Worm (Caenorhabditis elegans) whole organism, early embryonic: ENCODE measurements around the gene F26F2.1.
"Not testable (repeated sequence)": the region's sequence is repeated elsewhere in the genome, so short reads cannot be mapped to it uniquely, and the experiment has no call there.

ENCODE experiments used
- B0310.2 ChIP-seq: sonication (generic microtip); optimal IDR thresholded peaks from 2 replicates; lab custom pipeline; 2016; ENCODE audit warnings: mild to moderate bottlenecking, missing genetic modification characterization, missing compliant biosample characterization
- F13C5.2 ChIP-seq: sonication (generic microtip); optimal IDR thresholded peaks from 2 replicates; lab custom pipeline; 2017; ENCODE audit warnings: mild to moderate bottlenecking, missing genetic modification characterization, inconsistent platforms, missing compliant biosample characterization
- aly-1 ChIP-seq: sonication (generic microtip); optimal IDR thresholded peaks from 2 replicates; lab custom pipeline; 2016; ENCODE audit warnings: missing genetic modification characterization, missing compliant biosample characterization
- ama-1 ChIP-seq: fragments of 150-350 bp; optimal IDR thresholded peaks from 2 replicates; lab custom pipeline; 2014
- ceh-13 ChIP-seq: fragments of 200-800 bp; sonication (Bioruptor generic); optimal IDR thresholded peaks from 2 replicates; lab custom pipeline; 2018; ENCODE audit warnings: mild to moderate bottlenecking, missing genetic modification characterization, missing compliant biosample characterization
- ceh-36 ChIP-seq: sonication (generic microtip); optimal IDR thresholded peaks from 2 replicates; lab custom pipeline; 2016; ENCODE audit warnings: missing genetic modification characterization, inconsistent platforms, missing compliant biosample characterization
- ets-7 ChIP-seq: sonication (generic microtip); optimal IDR thresholded peaks from 2 replicates; lab custom pipeline; 2016; ENCODE audit warnings: missing genotype, missing genetic modification characterization, missing compliant biosample characterization
- flt-1 ChIP-seq: fragments of 200-800 bp; sonication (Bioruptor generic); IDR thresholded peaks from 2 replicates; pipeline ENCODE4 v1.3.6; 2022; ENCODE audit warnings: missing genetic modification characterization, missing compliant biosample characterization
- hmbx-1 ChIP-seq: sonication (generic microtip); optimal IDR thresholded peaks from 2 replicates; lab custom pipeline; 2016; ENCODE audit warnings: mild to moderate bottlenecking, missing genetic modification characterization, missing compliant biosample characterization
- hmg-4 ChIP-seq: fragments of 200-800 bp; sonication (Bioruptor generic); optimal IDR thresholded peaks from 2 replicates; lab custom pipeline; 2018; ENCODE audit warnings: mild to moderate bottlenecking, missing genetic modification characterization, missing compliant biosample characterization
- hnd-1 ChIP-seq: sonication (generic microtip); optimal IDR thresholded peaks from 2 replicates; lab custom pipeline; 2016; ENCODE audit warnings: missing genetic modification characterization, missing compliant biosample characterization
- pes-1 ChIP-seq: fragments of 200-800 bp; sonication (Bioruptor generic); IDR thresholded peaks from 2 replicates; pipeline ENCODE4 v1.3.6; 2022; ENCODE audit warnings: missing genetic modification reagents, missing genetic modification characterization, missing compliant biosample characterization
- scrt-1 ChIP-seq: fragments of 200-800 bp; sonication (Bioruptor generic); IDR thresholded peaks from 2 replicates; pipeline ENCODE4 v1.3.6; 2022; ENCODE audit warnings: missing genetic modification characterization, missing compliant biosample characterization
- sea-1 ChIP-seq: fragments of 200-800 bp; sonication (Bioruptor generic); conservative IDR thresholded peaks from 2 replicates; pipeline ENCODE4 v1.3.6; 2022; ENCODE audit warnings: missing genetic modification characterization, missing compliant biosample characterization
- tbx-11 ChIP-seq: fragments of 200-800 bp; sonication (Bioruptor generic); IDR thresholded peaks from 2 replicates; pipeline ENCODE4 v1.3.6; 2022; ENCODE audit warnings: missing genetic modification characterization, missing compliant biosample characterization
- tbx-37 ChIP-seq: fragments of 200-800 bp; sonication (Bioruptor generic); conservative IDR thresholded peaks from 2 replicates; pipeline ENCODE4 v1.3.6; 2022; ENCODE audit warnings: missing genetic modification reagents, missing genetic modification characterization, missing compliant biosample characterization
- tra-4 ChIP-seq: sonication (generic microtip); optimal IDR thresholded peaks from 2 replicates; lab custom pipeline; 2017; ENCODE audit warnings: missing genetic modification characterization, missing compliant biosample characterization

Gene F26F2.1

DNA sequence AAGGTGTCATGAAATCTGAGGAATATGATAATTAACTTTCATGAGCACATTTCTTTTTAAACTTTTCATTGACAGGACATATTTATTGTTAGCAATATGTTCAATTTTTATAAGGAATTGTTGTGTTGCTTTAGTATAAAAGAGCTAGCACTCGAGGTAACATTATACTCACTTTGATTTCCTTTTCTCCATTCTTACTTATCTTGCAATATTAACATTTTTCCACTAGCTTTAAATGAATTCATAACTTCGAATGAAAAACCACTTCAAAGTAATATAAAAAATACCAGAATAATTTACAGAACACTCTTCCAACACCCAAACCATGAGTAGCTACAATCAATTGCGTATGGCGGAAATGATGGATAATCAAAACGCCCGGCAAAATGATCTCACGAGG lies 11.7 kb upstream of the F26F2.1 start, which contains the start of gene F26F2.5:
Gene F26F2.5, plus strand, starts transcription at position 301 of the 400 bp plus-strand sequence.
- no peak for TF ChIP-seq ets-7 (tag; lab: Kevin White, UChicago)
- no peak for TF ChIP-seq F13C5.2 (tag; lab: Kevin White, UChicago)
- no peak for TF ChIP-seq B0310.2 (tag; lab: Kevin White, UChicago)
- no peak for TF ChIP-seq flt-1
- TF ChIP-seq tra-4 (tag; lab: Kevin White, UChicago): no peak
- TF ChIP-seq aly-1: no peak
- TF ChIP-seq pes-1 (GFP tag; lab: Robert Waterston, UW): no peak
- TF ChIP-seq tbx-11 (GFP tag; lab: Robert Waterston, UW): no peak
- TF ChIP-seq hnd-1 (tag; lab: Kevin White, UChicago): no peak

DNA sequence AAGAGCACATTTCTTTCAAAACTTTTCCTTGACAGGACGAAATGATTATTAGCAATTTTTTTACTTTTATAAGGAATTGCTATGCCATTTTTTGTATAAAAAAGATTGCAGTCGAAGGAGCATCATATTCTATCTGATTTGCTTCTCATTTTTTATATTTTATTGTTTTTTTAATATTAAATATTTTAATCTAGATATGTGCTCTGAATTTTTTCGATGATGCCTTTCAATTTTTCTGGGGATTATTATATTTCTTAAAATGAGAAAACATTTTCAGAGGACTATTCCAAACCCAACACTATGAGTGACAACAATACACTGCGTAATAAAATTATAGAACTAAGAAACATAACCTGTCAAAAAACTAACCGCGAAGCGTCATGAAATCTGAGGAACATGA lies 7.3 kb upstream of the F26F2.1 start, which contains the start of gene F26F2.4:
Gene F26F2.4, plus strand, starts transcription at position 301 of the 400 bp plus-strand sequence.
- TF ChIP-seq hmbx-1 (tag; lab: Kevin White, UChicago); pes-1 (GFP tag; lab: Robert Waterston, UW); ceh-36 (tag; lab: Kevin White, UChicago): not testable (repeated sequence)

DNA sequence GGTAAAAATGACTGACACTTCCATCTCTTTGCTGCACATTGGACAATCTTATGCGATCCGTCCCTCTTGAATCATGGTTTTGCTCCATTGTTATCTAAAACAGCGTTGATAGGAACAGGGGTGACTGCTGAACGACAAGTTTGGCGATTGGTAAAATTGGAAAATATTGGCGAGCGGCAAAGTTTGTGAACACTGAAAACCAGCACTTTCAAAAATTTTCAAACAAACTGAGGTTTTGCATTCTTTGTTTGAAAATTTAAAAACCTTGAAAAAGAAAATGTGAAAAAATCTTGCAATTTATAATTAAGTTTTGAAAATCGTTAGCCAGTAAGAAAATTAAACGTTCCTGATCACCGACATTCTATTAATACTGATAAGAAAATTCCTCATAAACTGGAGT lies 4.8 kb upstream of the F26F2.1 start, which contains the start of gene F26F2.3:
Gene F26F2.3, minus strand, starts transcription at position 101 of the 400 bp plus-strand sequence.
- TF ChIP-seq hmg-4 (no peak), aly-1 (no peak), hnd-1 (tag; lab: Kevin White, UChicago) (no peak), tbx-37 (GFP tag; lab: Robert Waterston, UW) (no peak), ceh-36 (tag; lab: Kevin White, UChicago) (no peak), ceh-13 (GFP tag; lab: Kevin White, UChicago) (no peak), flt-1 (no peak), sea-1 (no peak), hmbx-1 (tag; lab: Kevin White, UChicago) (no peak), tra-4 (tag; lab: Kevin White, UChicago) (no peak), F13C5.2 (tag; lab: Kevin White, UChicago) (no peak)

DNA sequence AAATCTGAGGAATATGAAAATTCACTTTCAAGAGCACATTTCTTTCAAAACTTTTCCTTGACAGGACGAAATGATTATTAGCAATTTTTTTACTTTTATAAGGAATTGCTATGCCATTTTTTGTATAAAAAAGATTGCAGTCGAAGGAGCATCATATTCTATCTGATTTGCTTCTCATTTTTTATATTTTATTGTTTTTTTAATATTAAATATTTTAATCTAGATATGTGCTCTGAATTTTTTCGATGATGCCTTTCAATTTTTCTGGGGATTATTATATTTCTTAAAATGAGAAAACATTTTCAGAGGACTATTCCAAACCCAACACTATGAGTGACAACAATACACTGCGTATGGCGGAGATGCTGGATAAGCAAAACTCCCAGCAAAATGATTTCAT lies 2.4 kb upstream of the F26F2.1 start, which contains the start of gene F26F2.13:
Gene F26F2.13, plus strand, starts transcription at position 301 of the 400 bp plus-strand sequence.
- TF ChIP-seq ceh-36 (tag; lab: Kevin White, UChicago); tbx-37 (GFP tag; lab: Robert Waterston, UW); F13C5.2 (tag; lab: Kevin White, UChicago): not testable (repeated sequence)

DNA sequence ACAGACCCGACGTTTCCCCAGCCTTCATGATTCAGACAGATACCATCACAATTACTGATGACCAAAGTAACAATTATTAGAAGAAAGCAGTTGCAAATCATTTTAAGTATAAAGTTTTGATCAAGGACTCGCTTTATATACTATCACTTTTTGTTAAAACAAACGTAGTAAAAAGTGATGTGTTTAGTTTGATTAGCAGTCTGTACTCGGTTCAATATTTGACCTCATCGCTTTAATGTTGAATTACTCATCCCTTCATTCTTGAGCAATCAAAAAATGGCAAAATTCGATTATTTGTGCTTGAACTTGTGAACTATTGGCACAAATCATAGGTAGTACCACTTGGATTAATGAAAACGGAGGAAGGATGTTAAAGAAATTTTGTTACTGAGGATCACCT lies 3.4 kb downstream of the F26F2.1 start, which contains the start of gene abf-4:
Gene abf-4, minus strand, starts transcription at position 101 of the 400 bp plus-strand sequence.
- no peak for TF ChIP-seq tbx-37 (GFP tag; lab: Robert Waterston, UW)
- no peak for TF ChIP-seq hnd-1 (tag; lab: Kevin White, UChicago)
- TF ChIP-seq sea-1: no peak
- TF ChIP-seq aly-1: no peak
- no peak for TF ChIP-seq tra-4 (tag; lab: Kevin White, UChicago)
- TF ChIP-seq ceh-36 (tag; lab: Kevin White, UChicago): no peak
- no peak for TF ChIP-seq scrt-1 (GFP tag; lab: Robert Waterston, UW)
- TF ChIP-seq F13C5.2 (tag; lab: Kevin White, UChicago): no peak
- TF ChIP-seq B0310.2 (tag; lab: Kevin White, UChicago): no peak
- no peak for TF ChIP-seq flt-1
- no peak for TF ChIP-seq ets-7 (tag; lab: Kevin White, UChicago)
- TF ChIP-seq pes-1 (GFP tag; lab: Robert Waterston, UW): no peak
- TF ChIP-seq ceh-13 (GFP tag; lab: Kevin White, UChicago): no peak
- TF ChIP-seq hmg-4: no peak

DNA sequence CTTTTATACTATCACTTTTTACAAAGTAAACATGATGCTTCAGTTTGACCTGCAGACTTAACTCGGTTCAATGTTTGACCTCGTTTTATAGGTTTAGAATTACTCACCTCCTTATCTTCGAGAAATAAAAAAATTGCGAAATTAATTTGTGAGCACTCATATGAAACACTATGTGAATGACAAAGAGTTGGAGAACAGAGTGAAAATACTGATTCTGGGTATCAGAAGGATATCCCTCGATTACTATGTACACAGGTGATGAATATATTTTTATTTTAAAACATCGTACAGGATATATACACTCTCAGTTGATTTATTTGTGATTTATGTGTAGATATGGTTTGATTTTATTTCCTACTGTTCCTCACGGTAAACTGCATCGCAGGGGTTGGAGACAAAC lies 5.4 kb downstream of the F26F2.1 start, which contains the start of gene Y38H6C.23:
Gene Y38H6C.23, minus strand, starts transcription at position 101 of the 400 bp plus-strand sequence.
- TF ChIP-seq scrt-1 (GFP tag; lab: Robert Waterston, UW) (no peak), ceh-36 (tag; lab: Kevin White, UChicago) (no peak), F13C5.2 (tag; lab: Kevin White, UChicago) (no peak), B0310.2 (tag; lab: Kevin White, UChicago) (no peak), ama-1 (lab: Kevin White, UChicago) (no peak), sea-1 (no peak), ceh-13 (GFP tag; lab: Kevin White, UChicago) (no peak), pes-1 (GFP tag; lab: Robert Waterston, UW) (no peak)

DNA sequence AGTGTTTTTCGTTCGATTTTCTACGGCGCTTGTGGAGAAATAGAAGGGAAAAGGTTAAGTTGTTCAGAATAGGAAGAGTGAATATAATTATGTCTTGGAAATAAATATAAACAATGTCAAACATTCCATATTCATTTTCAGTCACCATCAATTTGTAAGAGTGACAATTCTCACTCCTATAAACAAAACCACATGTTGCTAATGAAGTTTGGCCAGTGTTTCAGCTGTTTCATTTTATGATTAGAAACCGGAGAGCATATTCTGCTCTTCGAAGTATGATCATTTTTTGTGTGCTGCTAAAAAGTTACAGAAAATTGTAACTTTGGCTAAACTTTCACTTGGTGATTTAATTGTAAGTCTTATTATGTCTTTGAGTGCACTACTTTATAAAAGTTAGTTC lies 6.6 kb downstream of the F26F2.1 start, which contains the start of gene Y38H6C.21:
Gene Y38H6C.21, minus strand, starts transcription at position 148 of the 400 bp plus-strand sequence.
- TF ChIP-seq hmg-4 (no peak), B0310.2 (tag; lab: Kevin White, UChicago) (no peak), hnd-1 (tag; lab: Kevin White, UChicago) (no peak), tra-4 (tag; lab: Kevin White, UChicago) (no peak), tbx-11 (GFP tag; lab: Robert Waterston, UW) (no peak), sea-1 (no peak), ets-7 (tag; lab: Kevin White, UChicago) (no peak), ceh-36 (tag; lab: Kevin White, UChicago) (no peak), hmbx-1 (tag; lab: Kevin White, UChicago) (no peak), ama-1 (lab: Kevin White, UChicago) (no peak), F13C5.2 (tag; lab: Kevin White, UChicago) (no peak), ceh-13 (GFP tag; lab: Kevin White, UChicago) (no peak)

DNA sequence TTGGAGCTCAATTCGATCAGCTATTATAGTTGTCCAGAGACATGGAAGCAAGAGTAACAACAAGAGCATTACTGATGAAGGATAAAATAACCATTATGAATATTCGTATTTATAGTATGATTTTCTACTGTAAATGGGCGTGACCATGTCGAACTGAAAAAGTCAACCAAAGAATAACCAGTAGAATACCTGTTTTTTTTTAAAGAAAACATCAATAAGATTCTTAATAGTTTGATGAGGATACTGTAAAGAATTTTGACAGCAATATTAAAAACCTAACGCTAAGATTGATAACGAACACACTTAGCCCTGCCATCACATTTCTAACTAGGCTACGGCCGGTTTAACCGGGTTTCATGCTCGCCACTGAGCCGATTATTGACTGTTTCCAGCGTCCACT lies 8.7 kb downstream of the F26F2.1 start, which contains the start of gene vmo-1:
Gene vmo-1, minus strand, starts transcription at position 101 of the 400 bp plus-strand sequence.
- no peak for TF ChIP-seq ceh-13 (GFP tag; lab: Kevin White, UChicago)
- TF ChIP-seq tbx-37 (GFP tag; lab: Robert Waterston, UW): no peak
- no peak for TF ChIP-seq pes-1 (GFP tag; lab: Robert Waterston, UW)
